Worm (Caenorhabditis elegans) whole organism, L1 larva: ENCODE data around the gene K06B4.4.
A peak's percentile ranks its signal among the peaks of the same experiment; 100 is the strongest.

ENCODE experiments used
- C04F5.9 ChIP-seq: sonication (generic microtip); optimal IDR thresholded peaks from 2 replicates; lab custom pipeline; 2016; ENCODE audit warnings: missing genetic modification characterization, missing compliant biosample characterization
- C34B4.2 ChIP-seq: sonication (generic microtip); optimal IDR thresholded peaks from 2 replicates; lab custom pipeline; 2017; ENCODE audit warnings: mild to moderate bottlenecking, missing genetic modification characterization, missing compliant biosample characterization
- F16B12.6 ChIP-seq: fragments of 150-350 bp; optimal IDR thresholded peaks from 2 replicates; lab custom pipeline; 2014; ENCODE audit warnings: missing biosample characterization, missing genetic modification characterization
- aha-1 ChIP-seq: fragments of 150-350 bp; optimal IDR thresholded peaks from 2 replicates; lab custom pipeline; 2014; ENCODE audit warnings: missing biosample characterization, missing genetic modification characterization
- alr-1 ChIP-seq: fragments of 200-800 bp; sonication (Bioruptor generic); optimal IDR thresholded peaks from 2 replicates; lab custom pipeline; 2018; ENCODE audit warnings: borderline replicate concordance, mild to moderate bottlenecking, missing genetic modification characterization, missing compliant biosample characterization
- aly-2 ChIP-seq: fragments of 150-350 bp; optimal IDR thresholded peaks from 2 replicates; lab custom pipeline; 2014; ENCODE audit warnings: missing biosample characterization, missing genetic modification characterization
- blmp-1 ChIP-seq: fragments of 150-350 bp; optimal IDR thresholded peaks from 2 replicates; lab custom pipeline; 2014; ENCODE audit warnings: missing biosample characterization, missing genetic modification characterization
- ceh-63 ChIP-seq: fragments of 200-800 bp; sonication (Bioruptor generic); optimal IDR thresholded peaks from 2 replicates; lab custom pipeline; 2018; ENCODE audit warnings: mild to moderate bottlenecking, missing genetic modification characterization, missing compliant biosample characterization
- ces-1 ChIP-seq: fragments of 150-350 bp; optimal IDR thresholded peaks from 2 replicates; lab custom pipeline; 2014; ENCODE audit warnings: missing biosample characterization, missing genetic modification reagents, missing genetic modification characterization
- dpl-1 ChIP-seq, 3 experiments: fragments of 150-350 bp in 2 of 3; sonication (generic microtip) in 1 of 3; optimal IDR thresholded peaks; 2 replicates each; lab custom pipeline; 2014 to 2017; ENCODE audit warnings: missing biosample characterization in 3 of 3, missing genetic modification characterization in 3 of 3, missing genetic modification reagents in 3 of 3
- efl-1 ChIP-seq, 4 experiments: fragments of 150-350 bp; optimal IDR thresholded peaks in 3 of 4; peaks in 1 of 4; 1 replicate in 1 of 4; 2 replicates in 3 of 4; lab custom pipeline; 2014; ENCODE audit warnings: missing biosample characterization in 2 of 4, missing genetic modification characterization in 2 of 4, missing genetic modification reagents in 2 of 4
- efl-3 ChIP-seq: fragments of 200-800 bp; sonication (Bioruptor generic); optimal IDR thresholded peaks from 2 replicates; lab custom pipeline; 2018; ENCODE audit warnings: mild to moderate bottlenecking, missing genetic modification characterization, missing compliant biosample characterization
- egl-27 ChIP-seq, 2 experiments: fragments of 150-350 bp in 1 of 2; sonication (generic microtip); optimal IDR thresholded peaks; 3 replicates each; lab custom pipeline; 2017 to 2018; ENCODE audit warnings: missing biosample characterization in 2 of 2, missing genetic modification characterization in 2 of 2, missing genetic modification reagents in 2 of 2
- elt-2 ChIP-seq: sonication (generic microtip); optimal IDR thresholded peaks from 2 replicates; lab custom pipeline; 2016; ENCODE audit warnings: missing genetic modification characterization, mild to moderate bottlenecking, inconsistent platforms, missing compliant biosample characterization, missing genetic modification reagents
- elt-3 ChIP-seq, 6 experiments: fragments of 150-350 bp in 1 of 6; sonication (generic microtip); optimal IDR thresholded peaks; 2 replicates each; lab custom pipeline; 2017 to 2018; ENCODE audit warnings: missing biosample characterization in 6 of 6, missing genetic modification characterization in 6 of 6, inconsistent platforms in 1 of 6
- ets-5 ChIP-seq: fragments of 200-800 bp; sonication (Bioruptor generic); IDR thresholded peaks from 2 replicates; pipeline ENCODE4 v1.3.6; 2022; ENCODE audit warnings: missing genetic modification characterization, missing compliant biosample characterization
- fkh-4 ChIP-seq: sonication (generic microtip); optimal IDR thresholded peaks from 2 replicates; lab custom pipeline; 2016; ENCODE audit warnings: missing compliant biosample characterization, missing genetic modification characterization, borderline replicate concordance
- fkh-8 ChIP-seq: sonication (generic microtip); optimal IDR thresholded peaks from 2 replicates; lab custom pipeline; 2016; ENCODE audit warnings: mild to moderate bottlenecking, missing genetic modification characterization, missing compliant biosample characterization
- fos-1 ChIP-seq: fragments of 150-350 bp; optimal IDR thresholded peaks from 2 replicates; lab custom pipeline; 2014; ENCODE audit warnings: missing biosample characterization, missing genetic modification characterization
- grh-1 ChIP-seq: fragments of 200-800 bp; sonication (Bioruptor generic); IDR thresholded peaks from 2 replicates; pipeline ENCODE4 v1.3.6; 2022; ENCODE audit warnings: missing genetic modification reagents, missing genetic modification characterization, missing compliant biosample characterization
- hlh-4 ChIP-seq: sonication (generic microtip); optimal IDR thresholded peaks from 2 replicates; lab custom pipeline; 2016; ENCODE audit warnings: mild to moderate bottlenecking, missing genetic modification characterization, missing compliant biosample characterization
- hpl-2 ChIP-seq: fragments of 150-350 bp; optimal IDR thresholded peaks from 2 replicates; lab custom pipeline; 2014; ENCODE audit warnings: missing biosample characterization, missing genetic modification reagents, missing genetic modification characterization
- irx-1 ChIP-seq: sonication (generic microtip); optimal IDR thresholded peaks from 2 replicates; lab custom pipeline; 2016; ENCODE audit warnings: missing genetic modification characterization, missing compliant biosample characterization
- jun-1 ChIP-seq: fragments of 150-350 bp; optimal IDR thresholded peaks from 2 replicates; lab custom pipeline; 2014; ENCODE audit warnings: missing biosample characterization, missing genetic modification reagents, missing genetic modification characterization
- lin-15B ChIP-seq: fragments of 150-350 bp; sonication (generic microtip); optimal IDR thresholded peaks from 3 replicates; lab custom pipeline; 2014; ENCODE audit warnings: missing biosample characterization, missing genetic modification characterization
- lin-35 ChIP-seq, 2 experiments: fragments of 150-350 bp; optimal IDR thresholded peaks; 2 replicates each; lab custom pipeline; 2014; ENCODE audit warnings: missing biosample characterization in 2 of 2, missing genetic modification characterization in 2 of 2, missing genetic modification reagents in 2 of 2
- lir-3 ChIP-seq: sonication (generic microtip); optimal IDR thresholded peaks from 2 replicates; lab custom pipeline; 2016; ENCODE audit warnings: mild to moderate bottlenecking, missing genetic modification characterization, moderate library complexity, missing compliant biosample characterization; ENCODE audit not compliant: poor library complexity
- mdl-1 ChIP-seq, 2 experiments: fragments of 150-350 bp; optimal IDR thresholded peaks; 2 replicates each; lab custom pipeline; 2014 to 2017; ENCODE audit warnings: missing biosample characterization in 2 of 2, missing genetic modification characterization in 2 of 2, inconsistent platforms in 1 of 2
- nhr-12 ChIP-seq: sonication (generic microtip); optimal IDR thresholded peaks from 2 replicates; lab custom pipeline; 2017; ENCODE audit warnings: missing biosample characterization, missing genetic modification characterization
- nhr-19 ChIP-seq: fragments of 200-800 bp; sonication (Bioruptor generic); conservative IDR thresholded peaks from 2 replicates; pipeline ENCODE4 v1.3.6; 2022; ENCODE audit warnings: missing genetic modification characterization, missing compliant biosample characterization
- nhr-20 ChIP-seq: sonication (generic microtip); optimal IDR thresholded peaks from 2 replicates; lab custom pipeline; 2016; ENCODE audit warnings: mild to moderate bottlenecking, missing genetic modification characterization, missing compliant biosample characterization
- nhr-237 ChIP-seq: fragments of 150-350 bp; optimal IDR thresholded peaks from 2 replicates; lab custom pipeline; 2014; ENCODE audit warnings: missing biosample characterization, missing genetic modification characterization
- nhr-28 ChIP-seq: fragments of 150-350 bp; optimal IDR thresholded peaks from 2 replicates; lab custom pipeline; 2014; ENCODE audit warnings: missing biosample characterization, missing genetic modification characterization
- nhr-71 ChIP-seq: sonication (generic microtip); optimal IDR thresholded peaks from 2 replicates; lab custom pipeline; 2016; ENCODE audit warnings: mild to moderate bottlenecking, missing genetic modification characterization, moderate library complexity, missing compliant biosample characterization
- nhr-76 ChIP-seq: sonication (generic microtip); optimal IDR thresholded peaks from 2 replicates; lab custom pipeline; 2017; ENCODE audit warnings: missing biosample characterization, missing genetic modification characterization
- nhr-77 ChIP-seq: fragments of 150-350 bp; optimal IDR thresholded peaks from 2 replicates; lab custom pipeline; 2014; ENCODE audit warnings: missing biosample characterization, missing genetic modification characterization
- nhr-84 ChIP-seq: sonication (generic microtip); optimal IDR thresholded peaks from 2 replicates; lab custom pipeline; 2017; ENCODE audit warnings: missing biosample characterization, missing genetic modification characterization
- nhr-90 ChIP-seq: sonication (generic microtip); optimal IDR thresholded peaks from 2 replicates; lab custom pipeline; 2016; ENCODE audit warnings: mild to moderate bottlenecking, missing genetic modification characterization, missing compliant biosample characterization; ENCODE audit not compliant: poor library complexity
- pax-3 ChIP-seq: fragments of 200-800 bp; sonication (Bioruptor generic); optimal IDR thresholded peaks from 2 replicates; lab custom pipeline; 2018; ENCODE audit warnings: mild to moderate bottlenecking, missing genetic modification characterization, moderate library complexity, missing compliant biosample characterization
- pqm-1 ChIP-seq: sonication (generic microtip); optimal IDR thresholded peaks from 3 replicates; lab custom pipeline; 2017; ENCODE audit warnings: missing biosample characterization, missing genetic modification characterization
- rnt-1 ChIP-seq: sonication (generic microtip); optimal IDR thresholded peaks from 2 replicates; lab custom pipeline; 2016; ENCODE audit warnings: mild to moderate bottlenecking, missing genetic modification characterization, moderate library complexity, missing compliant biosample characterization
- snpc-4 ChIP-seq: fragments of 150-350 bp; optimal IDR thresholded peaks from 2 replicates; lab custom pipeline; 2014; ENCODE audit warnings: missing biosample characterization, missing genetic modification characterization
- snu-23 ChIP-seq: sonication (generic microtip); optimal IDR thresholded peaks from 2 replicates; lab custom pipeline; 2016; ENCODE audit warnings: missing genetic modification characterization, missing compliant biosample characterization
- sox-4 ChIP-seq: sonication (generic microtip); optimal IDR thresholded peaks from 2 replicates; lab custom pipeline; 2016; ENCODE audit warnings: missing genetic modification characterization, missing compliant biosample characterization
- sptf-1 ChIP-seq: fragments of 150-350 bp; optimal IDR thresholded peaks from 2 replicates; lab custom pipeline; 2014; ENCODE audit warnings: missing biosample characterization, missing genetic modification characterization
- sup-37 ChIP-seq: fragments of 200-800 bp; sonication (Bioruptor generic); optimal IDR thresholded peaks from 2 replicates; lab custom pipeline; 2018; ENCODE audit warnings: mild to moderate bottlenecking, missing genetic modification characterization, missing compliant biosample characterization
- swsn-7 ChIP-seq: sonication (generic microtip); optimal IDR thresholded peaks from 2 replicates; lab custom pipeline; 2016; ENCODE audit warnings: missing genetic modification characterization, missing compliant biosample characterization
- tbx-2 ChIP-seq: sonication (generic microtip); optimal IDR thresholded peaks from 2 replicates; lab custom pipeline; 2016; ENCODE audit warnings: missing genetic modification characterization, missing compliant biosample characterization
- unc-30 ChIP-seq: sonication (generic microtip); optimal IDR thresholded peaks from 2 replicates; lab custom pipeline; 2017; ENCODE audit warnings: missing biosample characterization, missing genetic modification characterization
- unc-62 ChIP-seq: fragments of 150-350 bp; optimal IDR thresholded peaks from 2 replicates; lab custom pipeline; 2014; ENCODE audit warnings: missing biosample characterization, missing genetic modification reagents, missing genetic modification characterization
- vab-15 ChIP-seq: sonication (generic microtip); optimal IDR thresholded peaks from 2 replicates; lab custom pipeline; 2017; ENCODE audit warnings: missing genotype, mild to moderate bottlenecking, missing genetic modification characterization, missing compliant biosample characterization
- zag-1 ChIP-seq: fragments of 150-350 bp; optimal IDR thresholded peaks from 2 replicates; lab custom pipeline; 2014; ENCODE audit warnings: missing biosample characterization, missing genetic modification characterization
- ztf-11 ChIP-seq, 2 experiments: sonication (generic microtip); optimal IDR thresholded peaks; 2 replicates each; lab custom pipeline; 2016 to 2017; ENCODE audit warnings: missing genetic modification characterization in 2 of 2, missing biosample characterization in 1 of 2, missing compliant biosample characterization in 1 of 2
- ztf-4 ChIP-seq: fragments of 150-350 bp; optimal IDR thresholded peaks from 2 replicates; lab custom pipeline; 2014; ENCODE audit warnings: missing biosample characterization, missing genetic modification characterization

Gene K06B4.4

DNA sequence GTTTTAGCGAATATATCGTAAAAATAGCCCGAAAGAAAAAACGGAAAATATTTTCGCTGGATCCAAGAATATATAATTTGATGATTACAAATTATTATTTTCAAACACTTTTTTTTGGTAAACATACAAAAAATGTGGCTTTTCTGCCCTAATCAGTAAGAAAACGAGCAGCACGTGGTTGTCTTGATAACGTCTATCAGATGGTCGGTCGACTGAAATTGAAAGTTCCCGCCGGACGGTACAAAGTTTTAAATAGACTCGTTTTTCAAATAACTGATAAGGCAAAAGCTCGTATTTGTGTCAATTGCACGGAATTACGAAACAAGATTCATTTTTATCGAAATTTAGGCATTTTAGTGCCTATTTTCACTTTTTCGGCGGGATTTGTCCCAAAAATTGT is 2.3 kb upstream of the K06B4.4 start:
- TF ChIP-seq fkh-4 (tag; lab: Kevin White, UChicago), result no peak
- TF ChIP-seq hpl-2, result no peak
- no peak for TF ChIP-seq vab-15 (tag; lab: Kevin White, UChicago)
- no peak for TF ChIP-seq snpc-4 (tag; lab: Kevin White, UChicago)
- TF ChIP-seq nhr-19 (GFP tag; lab: Robert Waterston, UW), result no peak
- peak; percentile 46 for TF ChIP-seq blmp-1 (tag; lab: Kevin White, UChicago)
- peak in 1 of 2 experiments; percentile 61 for TF ChIP-seq mdl-1 (tag; optimal IDR thresholded peaks at IDR 0.05; lab: Kevin White, UChicago)
- peak; percentile 63 for TF ChIP-seq nhr-90 (tag; lab: Kevin White, UChicago)
- no peak for TF ChIP-seq ceh-63
- TF ChIP-seq nhr-237 (tag; lab: Kevin White, UChicago), result no peak
- TF ChIP-seq hlh-4 (tag; lab: Kevin White, UChicago), result no peak
- TF ChIP-seq unc-62 (GFP tag; lab: Kevin White, UChicago), result no peak
- no peak for TF ChIP-seq egl-27 (tag; optimal IDR thresholded peaks at IDR 0.05; lab: Kevin White, UChicago)
- no peak for TF ChIP-seq ces-1 (GFP tag; lab: Kevin White, UChicago)
- no peak for TF ChIP-seq irx-1 (tag; lab: Kevin White, UChicago)
- no peak for TF ChIP-seq efl-3 (GFP tag; lab: Kevin White, UChicago)
- TF ChIP-seq nhr-20, result peak; percentile 62
- TF ChIP-seq elt-2, result peak; percentile 98
- no peak for TF ChIP-seq C04F5.9
- no peak for TF ChIP-seq nhr-84 (tag; lab: Kevin White, UChicago)
- peak in 1 of 2 experiments; percentile 58 for TF ChIP-seq lin-35 (GFP tag; optimal IDR thresholded peaks at IDR 0.05; lab: Kevin White, UChicago)
- no peak for TF ChIP-seq nhr-12 (tag; lab: Kevin White, UChicago)
- TF ChIP-seq ets-5 (GFP tag; lab: Robert Waterston, UW), result no peak
- TF ChIP-seq zag-1 (tag; lab: Kevin White, UChicago), result no peak
- no peak for TF ChIP-seq ztf-11 (tag; optimal IDR thresholded peaks at IDR 0.05; lab: Kevin White, UChicago)
- TF ChIP-seq tbx-2 (tag; lab: Kevin White, UChicago), result no peak
- TF ChIP-seq jun-1, result no peak
- no peak for TF ChIP-seq dpl-1 (GFP tag; optimal IDR thresholded peaks at IDR 0.05; lab: Kevin White, UChicago)
- no peak for TF ChIP-seq fos-1 (tag; lab: Kevin White, UChicago)
- no peak for TF ChIP-seq elt-3 (tag; optimal IDR thresholded peaks at IDR 0.05; lab: Kevin White, UChicago)
- TF ChIP-seq efl-1 (optimal IDR thresholded peaks at IDR 0.05; lab: Kevin White, UChicago), result no peak
- no peak for TF ChIP-seq efl-1 (GFP tag; optimal IDR thresholded peaks at IDR 0.05 in 1 of 2; lab: Kevin White, UChicago)
- TF ChIP-seq alr-1 (tag; lab: Kevin White, UChicago), result no peak
- TF ChIP-seq nhr-28 (tag; lab: Kevin White, UChicago), result no peak
- TF ChIP-seq ztf-4 (tag; lab: Kevin White, UChicago), result no peak
- TF ChIP-seq C34B4.2 (tag; lab: Kevin White, UChicago), result no peak
- TF ChIP-seq sup-37 (GFP tag; lab: Kevin White, UChicago), result no peak
- no peak for TF ChIP-seq swsn-7 (tag; lab: Kevin White, UChicago)
- no peak for TF ChIP-seq aly-2 (tag; lab: Kevin White, UChicago)
- no peak for TF ChIP-seq rnt-1 (tag; lab: Kevin White, UChicago)
- TF ChIP-seq nhr-77 (tag; lab: Kevin White, UChicago), result no peak
- TF ChIP-seq sox-4 (tag; lab: Kevin White, UChicago), result no peak
- TF ChIP-seq unc-30 (tag; lab: Kevin White, UChicago), result no peak
- TF ChIP-seq pax-3 (tag; lab: Kevin White, UChicago), result no peak
- no peak for TF ChIP-seq nhr-71 (tag; lab: Kevin White, UChicago)
- TF ChIP-seq fkh-8, result no peak
- no peak for TF ChIP-seq sptf-1 (tag; lab: Kevin White, UChicago)
- peak; percentile 13 for TF ChIP-seq pqm-1 (tag; lab: Kevin White, UChicago)
- no peak for TF ChIP-seq F16B12.6
- TF ChIP-seq snu-23 (GFP tag; lab: Kevin White, UChicago), result no peak
- no peak for TF ChIP-seq nhr-76 (tag; lab: Kevin White, UChicago)
- TF ChIP-seq grh-1 (GFP tag; lab: Robert Waterston, UW), result no peak
- TF ChIP-seq aha-1 (tag; lab: Kevin White, UChicago), result no peak
- TF ChIP-seq lin-15B (tag; lab: Kevin White, UChicago), result no peak
- TF ChIP-seq lir-3, result no peak
